Worm (Caenorhabditis elegans) whole organism, L1 larva: ENCODE measurements around the gene F42G2.5.

ENCODE experiments used
- C04F5.9 ChIP-seq: sonication (generic microtip); optimal IDR thresholded peaks from 2 replicates; lab custom pipeline; 2016; ENCODE audit warnings: missing genetic modification characterization, missing compliant biosample characterization
- ama-1 ChIP-seq: fragments of 150-350 bp; optimal IDR thresholded peaks from 2 replicates; lab custom pipeline; 2014
- egl-13 ChIP-seq: sonication (generic microtip); optimal IDR thresholded peaks from 2 replicates; lab custom pipeline; 2016; ENCODE audit warnings: missing genotype, missing genetic modification reagents, missing genetic modification characterization, missing compliant biosample characterization
- lin-15B ChIP-seq: fragments of 150-350 bp; sonication (generic microtip); optimal IDR thresholded peaks from 3 replicates; lab custom pipeline; 2014; ENCODE audit warnings: missing biosample characterization, missing genetic modification characterization
- nhr-90 ChIP-seq: sonication (generic microtip); optimal IDR thresholded peaks from 2 replicates; lab custom pipeline; 2016; ENCODE audit warnings: mild to moderate bottlenecking, missing genetic modification characterization, missing compliant biosample characterization; ENCODE audit not compliant: poor library complexity

- no peak for TF ChIP-seq ama-1
- TF ChIP-seq lin-15B (tag; lab: Kevin White, UChicago): no peak
- no peak for TF ChIP-seq egl-13
- TF ChIP-seq nhr-90 (tag; lab: Kevin White, UChicago): no peak
- TF ChIP-seq C04F5.9 (tag; lab: Kevin White, UChicago): no peak
Measured at ce11 chrII:2456973-2457372, 39.2 kb upstream of the F42G2.5 start.
